Worm (Caenorhabditis elegans) whole organism, late embryonic: Measurements from ENCODE around the gene C31H1.1.

Experiments
- ceh-9 ChIP-seq: sonication (generic microtip); optimal IDR thresholded peaks from 2 replicates; lab custom pipeline; 2016; ENCODE audit warnings: mild to moderate bottlenecking, missing genetic modification characterization, inconsistent platforms, missing compliant biosample characterization
- pqm-1 ChIP-seq: sonication (generic microtip); optimal IDR thresholded peaks from 2 replicates; lab custom pipeline; 2016; ENCODE audit warnings: missing genetic modification characterization, missing compliant biosample characterization

DNA sequence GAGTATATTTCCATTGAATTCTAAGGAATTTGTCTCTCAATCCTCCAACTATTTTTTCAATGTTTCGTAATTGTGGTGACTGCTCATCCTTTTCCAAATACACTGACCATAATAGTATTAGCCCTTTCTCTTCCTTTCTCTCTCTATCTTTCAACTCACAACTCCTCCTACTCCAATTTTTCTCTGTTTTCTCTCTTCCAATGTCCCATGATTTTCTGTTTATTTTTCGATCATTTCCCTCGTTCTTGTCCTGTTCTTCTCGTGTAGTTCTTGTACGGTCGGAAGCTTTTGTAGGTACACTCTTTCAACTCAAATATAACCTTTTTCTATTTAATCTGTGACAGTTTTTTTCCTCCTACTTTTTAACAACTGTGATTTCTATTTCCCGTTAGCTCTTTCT is 24.7 kb downstream of the C31H1.1 start:
- TF ChIP-seq ceh-9 (tag; lab: Kevin White, UChicago): no peak
- no peak for TF ChIP-seq pqm-1 (tag; lab: Kevin White, UChicago)
